Worm (Caenorhabditis elegans): ENCODE results near the gene Y24D9A.7.

- TF ChIP-seq flt-1 (GFP tag; IDR thresholded peaks at IDR 0.05) = no peak
- 0 out of 2 replicates have a peak, but pooled peaks have one; percentile 1 for TF ChIP-seq T22C8.4 (GFP tag; IDR thresholded peaks at IDR 0.05)
These were observed 42.2 kb upstream of the Y24D9A.7 start, which contains the start of gene chat-1 for ce11 chrIV:4447284-4447366.
